Fruit fly (Drosophila melanogaster) Kc167 (cell line): ENCODE measurements around the gene Or98b.

Experiments used
- Sin3A ChIP-seq: fragments of >200 bp; optimal IDR thresholded peaks from 2 replicates; lab custom pipeline; 2018; ENCODE audit warnings: missing external identifiers
- h ChIP-seq: fragments of >200 bp; optimal IDR thresholded peaks from 3 replicates; lab custom pipeline; 2018; ENCODE audit warnings: missing external identifiers

DNA sequence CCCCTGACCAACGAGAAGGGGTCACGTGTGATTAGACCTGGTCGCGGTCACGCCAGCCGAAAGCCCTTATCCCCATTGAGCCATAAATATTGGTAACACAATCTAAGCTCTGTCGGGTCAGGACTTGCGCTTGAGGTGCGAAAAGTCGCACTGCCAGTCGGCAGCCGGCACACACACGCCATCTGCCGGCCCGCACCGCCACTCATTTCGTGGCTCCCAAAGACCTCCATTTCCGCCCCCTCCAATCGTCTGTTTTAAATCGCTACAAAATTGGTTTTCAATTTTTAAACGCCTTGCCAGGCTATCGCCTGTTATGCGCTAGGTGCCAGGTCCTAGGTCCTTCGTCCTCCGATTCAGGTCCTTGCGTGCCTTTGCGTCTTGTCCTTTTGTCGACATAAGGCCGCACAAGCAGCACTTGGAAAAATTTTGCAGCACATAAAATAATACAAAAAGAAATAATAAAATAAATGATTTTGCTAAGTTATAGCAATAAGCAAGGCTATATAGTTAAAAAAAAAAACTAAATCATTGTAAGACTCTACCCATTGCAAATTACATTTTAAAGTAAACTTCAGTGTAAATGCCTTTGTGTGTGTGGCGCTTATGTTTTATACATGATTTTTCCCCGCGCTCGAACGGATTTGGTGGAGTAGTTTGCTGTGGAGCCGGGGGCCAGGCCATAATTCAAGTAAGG lies 34.7 kb upstream of the Or98b start:
- TF ChIP-seq Sin3A (lab: Kevin White, UChicago) (no peak), h (lab: Kevin White, UChicago) (no peak)
